Fruit fly (Drosophila melanogaster) whole organism, embryonic: ENCODE data around the gene CG42852.

Experiments
- Asciz ChIP-seq: fragments of 200-800 bp; sonication (Bioruptor generic); optimal IDR thresholded peaks from 2 replicates; lab custom pipeline; 2017; ENCODE audit warnings: missing biosample characterization, mild to moderate bottlenecking, missing genetic modification characterization, missing genetic modification reagents
- Bdp1 ChIP-seq: fragments of 200-800 bp; sonication (Bioruptor generic); optimal IDR thresholded peaks from 3 replicates; lab custom pipeline; 2016; ENCODE audit warnings: missing biosample characterization, missing genetic modification characterization
- CG12155 ChIP-seq: fragments of 200-800 bp; sonication (Bioruptor generic); optimal IDR thresholded peaks from 3 replicates; lab custom pipeline; 2016; ENCODE audit warnings: missing biosample characterization, missing genetic modification characterization
- CG1233 ChIP-seq: fragments of 200-800 bp; sonication (Bioruptor generic); optimal IDR thresholded peaks from 4 replicates; lab custom pipeline; 2018; ENCODE audit warnings: missing biosample characterization, mild to moderate bottlenecking, missing genetic modification characterization
- CG13424 ChIP-seq: fragments of 200-800 bp; sonication (Bioruptor generic); optimal IDR thresholded peaks from 2 replicates; lab custom pipeline; 2019; ENCODE audit warnings: missing biosample characterization, mild to moderate bottlenecking, missing genetic modification characterization, moderate library complexity
- CG14050 ChIP-seq: fragments of 200-800 bp; sonication (Bioruptor generic); IDR thresholded peaks from 3 replicates; pipeline ENCODE4 v1.3.6; 2022; ENCODE audit warnings: missing biosample characterization, missing genetic modification characterization
- CG2678 ChIP-seq: fragments of 200-800 bp; sonication (Bioruptor generic); optimal IDR thresholded peaks from 3 replicates; lab custom pipeline; 2019; ENCODE audit warnings: missing biosample characterization, mild to moderate bottlenecking, missing genetic modification characterization, moderate library complexity
- CG2875 ChIP-seq: fragments of 200-800 bp; sonication (Bioruptor generic); optimal IDR thresholded peaks from 2 replicates; lab custom pipeline; 2017; ENCODE audit warnings: missing biosample characterization, mild to moderate bottlenecking, missing genetic modification characterization, missing genetic modification reagents
- CG30431 ChIP-seq: fragments of 200-800 bp; sonication (Bioruptor generic); optimal IDR thresholded peaks from 2 replicates; lab custom pipeline; 2017; ENCODE audit warnings: missing biosample characterization, missing genetic modification characterization
- CG33557 ChIP-seq: fragments of 200-800 bp; sonication (Bioruptor generic); optimal IDR thresholded peaks from 2 replicates; lab custom pipeline; 2019; ENCODE audit warnings: missing biosample characterization, mild to moderate bottlenecking, missing genetic modification characterization, moderate library complexity
- CG42726 ChIP-seq: fragments of 200-800 bp; sonication (Bioruptor generic); IDR thresholded peaks from 2 replicates; pipeline ENCODE4 v1.3.6; 2022; ENCODE audit warnings: missing biosample characterization, missing genetic modification characterization; ENCODE audit not compliant: partially characterized antibody
- CG4707 ChIP-seq: fragments of 200-800 bp; sonication (Bioruptor generic); optimal IDR thresholded peaks from 2 replicates; lab custom pipeline; 2018; ENCODE audit warnings: missing biosample characterization, mild to moderate bottlenecking, missing genetic modification characterization, moderate library complexity
- CG4854 ChIP-seq: fragments of 200-800 bp; sonication (Bioruptor generic); optimal IDR thresholded peaks from 2 replicates; lab custom pipeline; 2016; ENCODE audit warnings: missing biosample characterization, missing genetic modification characterization, inconsistent platforms
- CG8359 ChIP-seq: fragments of 200-800 bp; sonication (Bioruptor generic); optimal IDR thresholded peaks from 2 replicates; lab custom pipeline; 2017; ENCODE audit warnings: missing biosample characterization, mild to moderate bottlenecking, missing genetic modification characterization, borderline replicate concordance
- CG8765 ChIP-seq: fragments of 200-800 bp; sonication (Bioruptor generic); IDR thresholded peaks from 2 replicates; pipeline ENCODE4 v1.3.6; 2022; ENCODE audit warnings: missing biosample characterization, missing genetic modification characterization
- CG9609 ChIP-seq: fragments of 200-800 bp; sonication (Bioruptor generic); optimal IDR thresholded peaks from 3 replicates; lab custom pipeline; 2016; ENCODE audit warnings: missing biosample characterization, missing genetic modification characterization
- CTCF ChIP-seq: fragments of 200-800 bp; sonication (Bioruptor generic); optimal IDR thresholded peaks from 2 replicates; lab custom pipeline; 2017; ENCODE audit warnings: missing biosample characterization, mild to moderate bottlenecking, missing genetic modification characterization, moderate library complexity
- Gug ChIP-seq: fragments of 200-800 bp; sonication (Bioruptor generic); IDR thresholded peaks from 4 replicates; pipeline ENCODE4 v1.3.6; 2022; ENCODE audit warnings: missing biosample characterization, missing genetic modification characterization
- HmgZ ChIP-seq: fragments of 200-800 bp; sonication (Bioruptor generic); optimal IDR thresholded peaks from 2 replicates; lab custom pipeline; 2018; ENCODE audit warnings: missing biosample characterization, mild to moderate bottlenecking, missing genetic modification characterization
- Hmx ChIP-seq: fragments of 200-800 bp; sonication (Bioruptor generic); optimal IDR thresholded peaks from 2 replicates; lab custom pipeline; 2016; ENCODE audit warnings: missing biosample characterization, missing genetic modification characterization
- MTF-1 ChIP-seq: fragments of 200-800 bp; sonication (Bioruptor generic); optimal IDR thresholded peaks from 2 replicates; lab custom pipeline; 2018; ENCODE audit warnings: missing biosample characterization, mild to moderate bottlenecking, missing genetic modification characterization, borderline replicate concordance
- NFAT ChIP-seq: fragments of 200-800 bp; sonication (Bioruptor generic); IDR thresholded peaks from 2 replicates; pipeline ENCODE4 v1.3.6; 2022; ENCODE audit warnings: missing biosample characterization, missing genetic modification characterization
- Nf-YA ChIP-seq: fragments of 200-800 bp; sonication (Bioruptor generic); IDR thresholded peaks from 2 replicates; pipeline ENCODE4 v1.3.6; 2022; ENCODE audit warnings: missing biosample characterization, missing genetic modification characterization
- ara ChIP-seq: fragments of 200-800 bp; sonication (Bioruptor generic); IDR thresholded peaks from 2 replicates; pipeline ENCODE4 v1.3.6; 2022; ENCODE audit warnings: missing biosample characterization, missing genetic modification characterization
- ase ChIP-seq: fragments of 200-800 bp; sonication (Bioruptor generic); IDR thresholded peaks from 3 replicates; pipeline ENCODE4 v1.3.6; 2022; ENCODE audit warnings: missing biosample characterization, missing genetic modification characterization
- bsh ChIP-seq, 2 experiments: fragments of 200-800 bp; sonication (Bioruptor generic); optimal IDR thresholded peaks; 2 replicates each; lab custom pipeline; 2017 to 2018; ENCODE audit warnings: mild to moderate bottlenecking in 2 of 2, missing biosample characterization in 2 of 2, missing genetic modification characterization in 2 of 2, moderate library complexity in 1 of 2
- crp ChIP-seq, 2 experiments: fragments of 200-800 bp; sonication (Bioruptor generic); optimal IDR thresholded peaks; 2 replicates in 1 of 2; 3 replicates in 1 of 2; lab custom pipeline; 2017; ENCODE audit warnings: missing biosample characterization in 2 of 2, missing genetic modification characterization in 2 of 2, mild to moderate bottlenecking in 1 of 2, moderate library complexity in 1 of 2
- dpn ChIP-seq, 2 experiments: fragments of 200-800 bp; sonication (Bioruptor generic); optimal IDR thresholded peaks; 3 replicates each; lab custom pipeline; 2016; ENCODE audit warnings: missing biosample characterization in 2 of 2, missing genetic modification characterization in 2 of 2
- emc ChIP-seq: fragments of 200-800 bp; sonication (Bioruptor generic); optimal IDR thresholded peaks from 2 replicates; lab custom pipeline; 2016; ENCODE audit warnings: missing biosample characterization, missing genetic modification characterization
- eyg ChIP-seq: fragments of 200-800 bp; sonication (Bioruptor generic); optimal IDR thresholded peaks from 3 replicates; lab custom pipeline; 2016; ENCODE audit warnings: missing biosample characterization, missing genetic modification characterization
- fd3F ChIP-seq: fragments of 200-800 bp; sonication (Bioruptor generic); optimal IDR thresholded peaks from 2 replicates; lab custom pipeline; 2018; ENCODE audit warnings: missing biosample characterization, mild to moderate bottlenecking, missing genetic modification characterization, moderate library complexity
- fu2 ChIP-seq: fragments of 200-800 bp; sonication (Bioruptor generic); optimal IDR thresholded peaks from 2 replicates; lab custom pipeline; 2016; ENCODE audit warnings: missing biosample characterization, missing genetic modification characterization
- gt ChIP-seq: fragments of 200-800 bp; sonication (Bioruptor generic); IDR thresholded peaks from 2 replicates; pipeline ENCODE4 v1.3.6; 2022; ENCODE audit warnings: missing biosample characterization, missing genetic modification characterization
- h ChIP-seq: fragments of >200 bp; optimal IDR thresholded peaks from 2 replicates; lab custom pipeline; 2017
- jigr1 ChIP-seq: fragments of 200-800 bp; sonication (Bioruptor generic); IDR thresholded peaks from 3 replicates; pipeline ENCODE4 v1.3.6; 2022; ENCODE audit warnings: missing biosample characterization, missing genetic modification characterization
- ken ChIP-seq: fragments of 200-800 bp; sonication (Bioruptor generic); IDR thresholded peaks from 3 replicates; pipeline ENCODE4 v1.3.6; 2022; ENCODE audit warnings: missing biosample characterization, missing genetic modification characterization
- nerfin-2 ChIP-seq: fragments of 200-800 bp; sonication (Bioruptor generic); IDR thresholded peaks from 2 replicates; pipeline ENCODE4 v1.3.6; 2022; ENCODE audit warnings: missing biosample characterization, missing genetic modification characterization; ENCODE audit not compliant: partially characterized antibody
- odd ChIP-seq: fragments of 200-800 bp; sonication (Bioruptor generic); optimal IDR thresholded peaks from 2 replicates; lab custom pipeline; 2017; ENCODE audit warnings: missing biosample characterization, mild to moderate bottlenecking, missing genetic modification characterization
- ro ChIP-seq: fragments of 200-800 bp; sonication (Bioruptor generic); IDR thresholded peaks from 2 replicates; pipeline ENCODE4 v1.3.6; 2022; ENCODE audit warnings: missing biosample characterization, missing genetic modification characterization
- schlank ChIP-seq: fragments of 200-800 bp; sonication (Bioruptor generic); optimal IDR thresholded peaks from 2 replicates; lab custom pipeline; 2018; ENCODE audit warnings: missing biosample characterization, mild to moderate bottlenecking, missing genetic modification characterization
- sug ChIP-seq: fragments of 200-800 bp; optimal IDR thresholded peaks from 2 replicates; lab custom pipeline; 2019; ENCODE audit warnings: missing biosample characterization, mild to moderate bottlenecking, missing genetic modification characterization, moderate library complexity
- unc-4 ChIP-seq: fragments of 200-800 bp; sonication (Bioruptor generic); IDR thresholded peaks from 2 replicates; pipeline ENCODE4 v1.3.6; 2022; ENCODE audit warnings: missing biosample characterization, missing genetic modification characterization; ENCODE audit not compliant: partially characterized antibody
- zfh1 ChIP-seq: fragments of 200-800 bp; sonication (Bioruptor generic); IDR thresholded peaks from 3 replicates; pipeline ENCODE4 v1.3.6; 2022; ENCODE audit warnings: missing biosample characterization, missing genetic modification characterization

CG42852 gene

DNA sequence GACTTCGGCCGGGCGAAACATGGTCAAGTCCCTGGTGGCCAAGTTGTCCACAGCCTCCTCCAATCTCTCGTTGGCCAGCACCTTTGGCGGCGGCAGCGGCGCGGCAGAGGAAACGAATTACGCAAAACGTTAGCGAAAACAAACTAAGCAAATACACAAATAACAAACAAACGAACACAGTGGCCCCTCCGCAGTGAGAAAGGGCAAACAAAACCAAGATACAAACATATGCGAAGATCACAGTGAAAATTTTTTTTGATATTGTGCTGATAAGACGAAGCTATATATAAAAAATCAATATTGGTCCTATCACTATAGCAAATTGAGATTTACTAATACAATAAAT is 41.1 kb upstream of the CG42852 start (continued):
- TF ChIP-seq HmgZ, result no peak
- no peak for TF ChIP-seq Asciz
- TF ChIP-seq CG42726 (GFP tag; lab: Robert Waterston, UW), result no peak
- TF ChIP-seq CG4854, result no peak
- no peak for TF ChIP-seq odd (GFP tag; lab: Kevin White, UChicago)
- no peak for TF ChIP-seq CTCF (GFP tag; lab: Kevin White, UChicago)
- no peak for TF ChIP-seq nerfin-2 (GFP tag; lab: Robert Waterston, UW)
- TF ChIP-seq zfh1 (GFP tag; lab: Robert Waterston, UW), result no peak; the same call in 2 of the 3 replicates
- no peak for TF ChIP-seq CG12155
- TF ChIP-seq CG8765 (GFP tag; lab: Robert Waterston, UW), result no peak
- no peak for TF ChIP-seq CG30431 (GFP tag; lab: Kevin White, UChicago)
- TF ChIP-seq CG13424 (tag; lab: Kevin White, UChicago), result peak; percentile 7
- no peak for TF ChIP-seq ase (GFP tag; lab: Robert Waterston, UW)
- peak in 1 of 2 experiments; percentile 12 for TF ChIP-seq dpn (GFP tag; optimal IDR thresholded peaks at IDR 0.05; lab: Kevin White, UChicago)
- TF ChIP-seq jigr1 (GFP tag; lab: Robert Waterston, UW), result no peak
- TF ChIP-seq CG8359, result no peak
- TF ChIP-seq CG1233, result no peak
- TF ChIP-seq MTF-1 (GFP tag; lab: Kevin White, UChicago), result peak; percentile 15
- no peak for TF ChIP-seq CG2678 (tag; lab: Kevin White, UChicago)
- no peak for TF ChIP-seq Bdp1 (GFP tag; lab: Kevin White, UChicago)
- TF ChIP-seq emc (GFP tag; lab: Kevin White, UChicago), result no peak
- TF ChIP-seq ken (GFP tag; lab: Robert Waterston, UW), result no peak
- TF ChIP-seq sug (tag; lab: Kevin White, UChicago), result no peak
- TF ChIP-seq h (lab: Kevin White, UChicago), result no peak
- no peak for TF ChIP-seq ro (GFP tag; lab: Robert Waterston, UW)
- no peak for TF ChIP-seq NFAT (GFP tag; lab: Robert Waterston, UW)
- TF ChIP-seq fd3F (GFP tag; lab: Kevin White, UChicago), result no peak
- TF ChIP-seq gt (GFP tag; lab: Robert Waterston, UW), result no peak
- TF ChIP-seq CG9609 (GFP tag; lab: Kevin White, UChicago), result no peak
- 0 out of 2 replicates have a peak, but pooled peaks have one; percentile 21 for TF ChIP-seq ara (GFP tag; lab: Robert Waterston, UW)
- no peak for TF ChIP-seq CG14050 (GFP tag; lab: Robert Waterston, UW)
- no peak for TF ChIP-seq unc-4 (GFP tag; lab: Robert Waterston, UW)
- no peak for TF ChIP-seq Nf-YA (GFP tag; lab: Robert Waterston, UW)
- no peak for TF ChIP-seq schlank (tag; lab: Kevin White, UChicago)
- TF ChIP-seq CG2875 (GFP tag; lab: Kevin White, UChicago), result no peak
- no peak for TF ChIP-seq Hmx (GFP tag; lab: Kevin White, UChicago)
- no peak for TF ChIP-seq CG33557
- no peak for TF ChIP-seq Gug (GFP tag; lab: Robert Waterston, UW)
- TF ChIP-seq eyg (GFP tag; lab: Kevin White, UChicago), result no peak
- TF ChIP-seq CG4707 (GFP tag; lab: Kevin White, UChicago), result no peak
- TF ChIP-seq fu2 (GFP tag; lab: Kevin White, UChicago), result peak; percentile 11
- TF ChIP-seq crp (GFP tag; optimal IDR thresholded peaks at IDR 0.05; lab: Kevin White, UChicago), result no peak
- TF ChIP-seq bsh (GFP tag; optimal IDR thresholded peaks at IDR 0.05; lab: Kevin White, UChicago), result no peak
